Fruit fly (Drosophila melanogaster): ENCODE measurements around the gene Ugt36A1.

Ugt36A1 gene

dm6 chr2L:3618818-3619362 is at the start of gene Ugt36A1 (continued):
- TF ChIP-seq mirr (GFP tag; optimal IDR thresholded peaks at IDR 0.05) (peak; percentile 59), CG14710 (tag; optimal IDR thresholded peaks at IDR 0.05) (no peak), Rx (GFP tag; IDR thresholded peaks at IDR 0.05) (no peak), slou (GFP tag; optimal IDR thresholded peaks at IDR 0.05) (no peak), chif (GFP tag; optimal IDR thresholded peaks at IDR 0.05) (no peak), CG2199 (GFP tag; IDR thresholded peaks at IDR 0.05) (no peak), CG16863 (GFP tag; optimal IDR thresholded peaks at IDR 0.05) (no peak), vnd (GFP tag; IDR thresholded peaks at IDR 0.05; ENCODE audit: partially characterized antibody) (peak; percentile 53; the same call in 2 of the 3 replicates), MBD-R2 (GFP tag; IDR thresholded peaks at IDR 0.05) (peak; percentile 18; the same call in 1 of the 2 replicates), Pdp1 (GFP tag; optimal IDR thresholded peaks at IDR 0.05) (peak in 1 of 2 experiments; percentile 95), CG42726 (GFP tag; IDR thresholded peaks at IDR 0.05; ENCODE audit: partially characterized antibody) (peak; percentile 68), CG5180 (GFP tag; optimal IDR thresholded peaks at IDR 0.05) (peak; percentile 47), C15 (GFP tag; IDR thresholded peaks at IDR 0.05) (no peak), CG15514 (GFP tag; optimal IDR thresholded peaks at IDR 0.05) (no peak), MTF-1 (GFP tag; optimal IDR thresholded peaks at IDR 0.05; ENCODE audit: borderline replicate concordance) (no peak), knrl (GFP tag; IDR thresholded peaks at IDR 0.05; ENCODE audit: partially characterized antibody) (peak; percentile 70), CG7357 (GFP tag; IDR thresholded peaks at IDR 0.05) (no peak), Dfd (GFP tag; optimal IDR thresholded peaks at IDR 0.05) (no peak), Dbx (GFP tag; IDR thresholded peaks at IDR 0.05) (no peak), schlank (tag; optimal IDR thresholded peaks at IDR 0.05) (no peak), HLH4C (GFP tag; IDR thresholded peaks at IDR 0.05; ENCODE audit: partially characterized antibody) (peak; percentile 89), CG9817 (tag; optimal IDR thresholded peaks at IDR 0.05) (no peak), inv (GFP tag; IDR thresholded peaks at IDR 0.05; ENCODE audit: partially characterized antibody) (peak; percentile 54), wek (GFP tag; optimal IDR thresholded peaks at IDR 0.05) (peak; percentile 11), Meics (GFP tag; optimal IDR thresholded peaks at IDR 0.05) (no peak), tin (GFP tag; optimal IDR thresholded peaks at IDR 0.05) (no peak), zfh2 (GFP tag; optimal IDR thresholded peaks at IDR 0.05) (no peak), ranshi (GFP tag; IDR thresholded peaks at IDR 0.05) (no peak), Scr (GFP tag; IDR thresholded peaks at IDR 0.05; ENCODE audit: partially characterized antibody) (peak; percentile 81), Bgb (GFP tag; IDR thresholded peaks at IDR 0.05; ENCODE audit: partially characterized antibody) (peak; percentile 72), Hr51 (GFP tag; optimal IDR thresholded peaks at IDR 0.05) (no peak), CG8478 (optimal IDR thresholded peaks at IDR 0.05) (no peak), CG15479 (GFP tag; optimal IDR thresholded peaks at IDR 0.05) (peak; percentile 77), lola (GFP tag; optimal IDR thresholded peaks at IDR 0.05) (no peak), Dll (GFP tag; IDR thresholded peaks at IDR 0.05; ENCODE audit: partially characterized antibody) (peak; percentile 94), odd (GFP tag; optimal IDR thresholded peaks at IDR 0.05) (peak; percentile 13), CG14860 (GFP tag; IDR thresholded peaks at IDR 0.05; ENCODE audit: partially characterized antibody) (peak; percentile 70), D (optimal IDR thresholded peaks at IDR 0.05) (peak; percentile 79), D (GFP tag; optimal IDR thresholded peaks at IDR 0.05) (no peak), sisA (GFP tag; IDR thresholded peaks at IDR 0.05) (no peak), sna (GFP tag; IDR thresholded peaks at IDR 0.05; ENCODE audit: partially characterized antibody) (peak; percentile 91), Doc3 (GFP tag; IDR thresholded peaks at IDR 0.05; ENCODE audit: partially characterized antibody) (peak; percentile 92), PHDP (tag; optimal IDR thresholded peaks at IDR 0.05) (no peak), CG4360 (GFP tag; IDR thresholded peaks at IDR 0.05) (peak; percentile 81; the same call in 1 of the 2 replicates), CG16813 (GFP tag; IDR thresholded peaks at IDR 0.05; ENCODE audit: partially characterized antibody) (peak; percentile 73), Awh (GFP tag; IDR thresholded peaks at IDR 0.05) (no peak), Taf1 (GFP tag; IDR thresholded peaks at IDR 0.05) (no peak), Myb (GFP tag; optimal IDR thresholded peaks at IDR 0.05) (peak; percentile 15)
